Worm (Caenorhabditis elegans) whole organism, young adult: ENCODE data around the gene phf-14.

Experiments used
- Y67H2A.10 ChIP-seq: fragments of 200-800 bp; sonication (Bioruptor generic); conservative IDR thresholded peaks from 2 replicates; pipeline ENCODE4 v1.3.6; 2022; ENCODE audit warnings: missing genetic modification reagents, missing genetic modification characterization, missing compliant biosample characterization
- ztf-18 ChIP-seq: sonication (generic microtip); optimal IDR thresholded peaks from 2 replicates; lab custom pipeline; 2016; ENCODE audit warnings: missing genotype, mild to moderate bottlenecking, missing genetic modification characterization, missing compliant biosample characterization

ce11 chrV:17896736-17897353, 25.7 kb downstream of the phf-14 start, which contains the start of gene fbxa-156:
- TF ChIP-seq ztf-18 (tag; lab: Kevin White, UChicago) (no peak), Y67H2A.10 (GFP tag; lab: Robert Waterston, UW) (no peak)
